Worm (Caenorhabditis elegans): Measurements from ENCODE around the gene Y110A2AL.3.

Y110A2AL.3 gene

DNA sequence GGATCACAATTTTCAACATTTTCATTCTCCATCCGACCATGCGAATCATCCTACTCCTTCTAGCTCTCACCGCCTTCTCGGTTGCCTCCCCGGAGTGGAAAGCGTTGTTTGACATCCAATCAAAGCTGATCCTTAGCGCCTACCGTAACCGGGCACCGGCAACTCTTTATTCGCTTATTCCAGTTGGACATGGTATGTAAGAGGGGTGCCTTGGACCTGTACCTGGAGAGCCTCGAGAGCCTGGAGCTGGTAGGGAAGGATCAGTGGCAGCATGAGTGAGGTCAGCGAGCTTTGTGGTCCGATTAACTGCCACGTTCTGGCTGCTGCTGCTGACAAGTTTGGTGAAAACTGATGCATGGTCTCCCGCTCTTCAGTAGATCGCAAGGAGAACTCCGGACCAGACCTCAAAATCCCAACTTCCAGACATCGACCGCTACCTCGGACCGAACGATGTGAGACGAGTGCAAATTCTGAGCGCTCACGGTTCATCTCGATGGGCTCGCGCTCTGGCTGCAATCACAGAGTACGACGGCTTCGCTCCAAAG lies 38.9 kb upstream of the Y110A2AL.3 start, which contains the start of gene K12H6.8:
Gene K12H6.8 (plus strand): TSS at position 38 of the 545 bp plus-strand sequence.
- TF ChIP-seq unc-55 (GFP tag; optimal IDR thresholded peaks at IDR 0.05) (no peak), F13H6.1 (tag; optimal IDR thresholded peaks at IDR 0.05) (no peak), unc-39 (tag; optimal IDR thresholded peaks at IDR 0.05) (no peak), mab-5 (tag; optimal IDR thresholded peaks at IDR 0.05) (no peak), nhr-77 (tag; optimal IDR thresholded peaks at IDR 0.05) (no peak), mdl-1 (tag; optimal IDR thresholded peaks at IDR 0.05) (no peak), elt-3 (tag; optimal IDR thresholded peaks at IDR 0.05) (no peak)

DNA sequence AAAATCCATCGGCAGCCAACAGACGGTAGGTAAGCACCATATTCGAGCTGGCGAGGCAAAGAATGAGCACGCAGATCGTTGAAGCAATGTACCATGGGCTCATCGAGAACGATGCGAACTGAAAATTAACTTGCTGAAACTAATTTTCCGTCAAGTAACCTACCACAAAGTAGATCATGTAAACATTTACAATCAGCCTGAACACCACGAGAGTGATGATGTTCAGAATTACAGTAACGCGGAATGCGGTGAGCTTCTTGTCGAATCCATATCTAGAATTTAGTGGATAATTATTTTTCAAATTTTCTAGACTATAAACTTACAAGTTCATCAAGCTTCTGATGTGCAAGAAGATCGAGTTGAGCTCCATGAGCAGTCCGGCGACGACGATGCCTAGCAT lies 37.4 kb upstream of the Y110A2AL.3 start:
- TF ChIP-seq mdl-1 (tag; optimal IDR thresholded peaks at IDR 0.05) (no peak), unc-62 (GFP tag; optimal IDR thresholded peaks at IDR 0.05) (no peak)

DNA sequence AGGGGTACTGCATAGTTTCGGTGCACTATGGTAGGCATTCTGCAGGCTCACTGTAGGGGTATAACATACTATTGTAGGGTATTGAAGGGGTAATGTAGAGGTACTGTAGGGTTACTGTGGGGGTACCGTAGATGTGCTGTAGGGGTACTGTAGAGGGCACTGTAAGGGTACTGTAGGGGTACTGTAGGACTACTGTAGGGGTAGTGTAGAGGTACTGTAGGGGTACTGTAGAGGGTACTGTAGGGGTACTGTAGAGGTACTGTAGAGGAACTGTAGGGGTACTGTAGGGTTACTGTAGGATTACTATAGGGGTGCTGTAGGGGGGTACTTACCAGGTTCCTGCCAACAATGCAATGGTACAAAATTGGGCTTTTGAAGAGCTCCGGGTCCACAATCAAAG lies 36.7 kb upstream of the Y110A2AL.3 start:
- no peak for TF ChIP-seq F13H6.1 (tag; optimal IDR thresholded peaks at IDR 0.05)
- TF ChIP-seq lin-39 (tag; optimal IDR thresholded peaks at IDR 0.05): no peak

DNA sequence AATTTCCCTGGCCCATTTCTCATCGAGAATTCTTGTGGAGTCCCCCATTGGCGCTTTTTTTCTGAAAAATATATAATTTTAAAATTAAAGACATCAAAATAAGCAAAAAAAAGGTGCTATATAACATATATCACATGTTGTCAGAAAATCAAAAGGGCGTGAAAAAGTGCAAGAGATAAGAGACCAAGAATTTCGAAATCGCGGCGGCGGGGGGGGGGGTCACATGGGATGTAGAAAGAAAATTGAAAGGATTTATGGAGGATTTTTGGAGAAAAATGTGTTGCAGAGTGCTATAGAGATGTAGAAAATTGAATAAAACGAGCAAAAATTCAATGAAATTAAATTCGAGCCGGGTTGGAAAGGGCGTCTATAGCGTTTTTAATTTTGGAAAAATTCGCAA lies 35.7 kb upstream of the Y110A2AL.3 start, which contains the start of gene K12H6.6:
Gene K12H6.6 (minus strand): TSS at position 61 of the 400 bp plus-strand sequence.
- TF ChIP-seq crh-2 (tag; optimal IDR thresholded peaks at IDR 0.05) (no peak), ZK546.5 (tag; optimal IDR thresholded peaks at IDR 0.05) (no peak), nhr-10 (tag; optimal IDR thresholded peaks at IDR 0.05) (no peak), C34F6.9 (tag; optimal IDR thresholded peaks at IDR 0.05) (peak; percentile 14)

DNA sequence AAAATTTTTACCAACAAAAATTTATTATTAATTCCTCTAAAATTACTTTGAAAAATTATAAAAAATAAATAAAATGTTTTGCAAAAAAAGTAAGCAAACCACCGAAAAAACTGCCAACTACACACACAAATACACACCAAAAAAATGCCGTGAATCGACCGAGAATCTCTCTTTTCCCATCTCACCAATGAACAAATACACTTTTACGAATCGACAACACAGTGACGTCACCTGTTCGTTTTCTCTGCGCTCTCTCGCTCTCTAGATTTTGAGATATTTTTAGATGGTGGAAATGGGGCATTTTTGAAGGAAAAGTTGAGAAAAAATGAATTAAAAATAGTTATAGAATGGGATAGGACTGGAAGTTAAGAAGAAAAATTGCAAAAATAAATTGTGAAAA lies 34.8 kb upstream of the Y110A2AL.3 start:
- TF ChIP-seq unc-55 (GFP tag; optimal IDR thresholded peaks at IDR 0.05): peak; percentile 34
- TF ChIP-seq nhr-21 (tag; optimal IDR thresholded peaks at IDR 0.05): no peak
- TF ChIP-seq nhr-77 (tag; optimal IDR thresholded peaks at IDR 0.05): no peak
- peak; percentile 54 for TF ChIP-seq sma-9 (GFP tag; optimal IDR thresholded peaks at IDR 0.05)
- TF ChIP-seq sma-9 (tag; optimal IDR thresholded peaks at IDR 0.05): no peak
- peak in 1 of 2 experiments; percentile 54 for TF ChIP-seq lsy-2 (tag; optimal IDR thresholded peaks at IDR 0.05)
- no peak for TF ChIP-seq mdl-1 (tag; optimal IDR thresholded peaks at IDR 0.05)
- peak; percentile 24 for TF ChIP-seq crh-2 (tag; optimal IDR thresholded peaks at IDR 0.05)
- TF ChIP-seq ztf-11 (tag; optimal IDR thresholded peaks at IDR 0.05): no peak
- no peak for TF ChIP-seq egl-27 (tag; optimal IDR thresholded peaks at IDR 0.05)
- peak; percentile 46 for TF ChIP-seq C34F6.9 (tag; optimal IDR thresholded peaks at IDR 0.05)
- TF ChIP-seq fos-1 (tag; optimal IDR thresholded peaks at IDR 0.05): peak; percentile 9
- no peak for TF ChIP-seq mbf-1 (tag; optimal IDR thresholded peaks at IDR 0.05)
- no peak for TF ChIP-seq aly-2 (tag; optimal IDR thresholded peaks at IDR 0.05)
- no peak for TF ChIP-seq ZK546.5 (tag; optimal IDR thresholded peaks at IDR 0.05)
- no peak for TF ChIP-seq lin-13 (GFP tag; optimal IDR thresholded peaks at IDR 0.05)
- no peak for TF ChIP-seq peb-1 (tag; optimal IDR thresholded peaks at IDR 0.05)
- peak; percentile 22 for TF ChIP-seq F13H6.1 (tag; optimal IDR thresholded peaks at IDR 0.05)
- peak; percentile 14 for TF ChIP-seq gmeb-1 (tag; optimal IDR thresholded peaks at IDR 0.05)
- no peak for TF ChIP-seq alr-1 (tag; optimal IDR thresholded peaks at IDR 0.05)
- peak; percentile 58 for TF ChIP-seq nhr-129 (tag; optimal IDR thresholded peaks at IDR 0.05)
- TF ChIP-seq ztf-4 (tag; optimal IDR thresholded peaks at IDR 0.05): no peak
- TF ChIP-seq zag-1 (tag; optimal IDR thresholded peaks at IDR 0.05): no peak
- TF ChIP-seq lin-11 (tag; optimal IDR thresholded peaks at IDR 0.05): no peak

DNA sequence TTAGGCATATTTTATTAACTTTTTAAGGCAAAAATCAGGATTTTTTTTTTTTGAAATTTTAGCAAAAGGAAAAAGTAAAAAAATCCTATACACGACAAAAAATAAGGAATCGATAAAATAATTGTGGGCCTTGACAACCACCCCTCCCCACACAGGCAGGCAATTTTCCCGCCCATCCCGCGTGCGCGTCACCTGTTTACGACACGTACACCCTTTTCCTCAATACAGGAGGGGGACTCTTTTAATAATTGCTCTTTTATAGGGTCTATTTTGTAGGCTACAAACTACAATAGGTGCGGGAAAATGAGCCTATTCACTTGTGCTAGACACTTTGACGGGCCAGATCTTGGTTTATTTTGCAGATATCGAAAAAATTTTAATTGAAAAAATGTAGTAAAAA lies 34.3 kb upstream of the Y110A2AL.3 start:
- TF ChIP-seq egl-27 (tag; optimal IDR thresholded peaks at IDR 0.05) (no peak), mbf-1 (tag; optimal IDR thresholded peaks at IDR 0.05) (no peak), dmd-4 (tag; optimal IDR thresholded peaks at IDR 0.05) (no peak), nhr-6 (tag; optimal IDR thresholded peaks at IDR 0.05) (no peak), nhr-129 (tag; optimal IDR thresholded peaks at IDR 0.05) (no peak), ama-1 (optimal IDR thresholded peaks at IDR 0.05) (no peak)

Data from whole organism, L2 larva.